Fruit fly (Drosophila melanogaster): ENCODE data around the gene CG17929.

Gene CG17929

DNA sequence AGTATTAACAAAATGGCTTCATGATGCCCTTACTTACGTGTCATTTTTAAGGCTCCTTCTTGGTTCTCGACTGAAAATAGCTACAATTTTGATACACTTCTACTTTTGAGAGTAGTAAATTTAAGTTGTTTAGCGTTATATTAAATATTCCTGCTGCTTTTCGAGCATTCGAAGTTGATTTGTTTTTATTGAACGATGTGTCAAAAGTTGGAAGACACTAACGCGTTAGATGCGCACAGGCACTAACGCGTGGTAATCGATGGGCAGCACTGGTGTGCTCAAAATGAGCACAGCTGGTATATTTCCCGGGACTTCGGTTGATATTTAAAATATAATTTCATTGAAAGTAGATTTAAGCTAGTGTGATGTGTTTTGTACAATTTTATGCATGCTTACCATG, 33.8 kb downstream of the CG17929 start, which contains the start of gene CG17931:
Gene CG17931, minus strand, starts transcription at position 369 of the 400 bp plus-strand sequence.
- TF ChIP-seq noc (tag; optimal IDR thresholded peaks at IDR 0.05): no peak

DNA sequence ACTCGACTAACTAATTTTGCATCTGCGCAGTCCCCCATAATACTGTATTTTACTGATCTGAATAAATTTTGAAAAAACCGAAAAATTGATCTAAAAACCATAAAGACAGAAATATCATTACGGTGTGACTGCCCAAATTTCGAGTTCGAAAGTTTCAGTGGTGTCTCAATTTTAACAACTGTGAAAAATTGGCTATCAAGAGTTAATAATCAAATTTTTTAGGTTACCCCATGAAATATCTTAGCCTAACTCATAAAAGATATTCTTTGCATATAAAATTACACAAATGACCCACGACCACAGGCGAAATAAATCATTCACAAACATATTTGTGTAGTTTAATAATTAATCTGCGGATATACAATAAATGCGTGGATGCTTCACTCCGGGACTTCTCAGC, 34.7 kb downstream of the CG17929 start, which contains the start of gene CG42446:
Gene CG42446, minus strand, starts transcription at position 101 of the 400 bp plus-strand sequence.
- TF ChIP-seq noc (tag; optimal IDR thresholded peaks at IDR 0.05): no peak

dm6 chr3R:16368288-16368687, 43.0 kb downstream of the CG17929 start, which contains the start of gene js:
Gene js (minus strand): TSS chr3R:16368306.
- no peak for TF ChIP-seq noc (tag; optimal IDR thresholded peaks at IDR 0.05)

DNA sequence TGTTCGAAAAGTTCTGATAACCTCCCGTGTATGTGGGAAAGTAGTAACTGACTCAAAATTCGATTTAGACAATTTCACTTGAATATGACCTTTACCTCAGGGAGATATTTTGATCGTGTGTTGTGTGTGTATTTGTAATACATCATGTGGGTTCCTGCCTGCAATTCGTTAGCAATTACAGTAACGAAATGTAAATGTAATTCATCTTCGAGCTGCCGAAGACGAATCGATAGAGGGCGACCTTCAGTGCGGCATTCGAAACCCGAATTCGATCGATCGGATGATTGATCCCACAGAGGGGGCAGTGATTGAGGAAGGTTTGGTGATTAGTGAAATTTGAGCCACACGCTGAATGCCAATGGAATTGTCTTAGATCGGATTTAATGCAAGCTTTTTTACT, 45.1 kb downstream of the CG17929 start, which contains the start of gene CG10317:
Gene CG10317, minus strand, starts transcription at position 101 of the 400 bp plus-strand sequence.
- no peak for TF ChIP-seq noc (tag; optimal IDR thresholded peaks at IDR 0.05)

dm6 chr3R:16374101-16374500, 48.8 kb downstream of the CG17929 start:
- no peak for TF ChIP-seq noc (tag; optimal IDR thresholded peaks at IDR 0.05)

Measured in whole organism, larva.